Worm (Caenorhabditis elegans) whole organism, midembryonic: ENCODE results near the gene T05B4.9.

Experiments
- T22C8.4 ChIP-seq: fragments of 200-800 bp; sonication (Bioruptor generic); IDR thresholded peaks from 2 replicates; pipeline ENCODE4 v1.3.6; 2022; ENCODE audit warnings: missing genetic modification characterization, missing compliant biosample characterization
- cog-1 ChIP-seq: sonication (generic microtip); optimal IDR thresholded peaks from 2 replicates; lab custom pipeline; 2016; ENCODE audit warnings: missing genetic modification characterization, missing compliant biosample characterization
- flt-1 ChIP-seq: fragments of 200-800 bp; sonication (Bioruptor generic); IDR thresholded peaks from 2 replicates; pipeline ENCODE4 v1.3.6; 2022; ENCODE audit warnings: missing genetic modification characterization, missing compliant biosample characterization
- klf-2 ChIP-seq: fragments of 200-800 bp; sonication (Bioruptor generic); conservative IDR thresholded peaks from 2 replicates; pipeline ENCODE4 v1.3.6; 2022; ENCODE audit warnings: missing genetic modification reagents, missing genetic modification characterization, missing compliant biosample characterization
- med-1 ChIP-seq: sonication (generic microtip); optimal IDR thresholded peaks from 2 replicates; lab custom pipeline; 2017; ENCODE audit warnings: missing genetic modification characterization, mild to moderate bottlenecking, missing compliant biosample characterization, antibody characterized with exemption, missing genetic modification reagents; ENCODE audit not compliant: insufficient read depth
- ref-1 ChIP-seq: fragments of 200-800 bp; sonication (Bioruptor generic); conservative IDR thresholded peaks from 2 replicates; pipeline ENCODE4 v1.3.6; 2022; ENCODE audit warnings: missing genetic modification reagents, missing genetic modification characterization, missing compliant biosample characterization
- tab-1 ChIP-seq: fragments of 200-800 bp; sonication (Bioruptor generic); IDR thresholded peaks from 2 replicates; pipeline ENCODE4 v1.3.6; 2022; ENCODE audit warnings: missing genetic modification characterization, missing compliant biosample characterization
- ztf-23 ChIP-seq: fragments of 200-800 bp; sonication (Bioruptor generic); IDR thresholded peaks from 2 replicates; pipeline ENCODE4 v1.3.6; 2022; ENCODE audit warnings: missing genetic modification reagents, missing genetic modification characterization, missing compliant biosample characterization
- ztf-29 ChIP-seq: fragments of 200-800 bp; sonication (Bioruptor generic); IDR thresholded peaks from 2 replicates; pipeline ENCODE4 v1.3.6; 2022; ENCODE audit warnings: missing genetic modification reagents, missing genetic modification characterization, missing compliant biosample characterization

Gene T05B4.9

DNA sequence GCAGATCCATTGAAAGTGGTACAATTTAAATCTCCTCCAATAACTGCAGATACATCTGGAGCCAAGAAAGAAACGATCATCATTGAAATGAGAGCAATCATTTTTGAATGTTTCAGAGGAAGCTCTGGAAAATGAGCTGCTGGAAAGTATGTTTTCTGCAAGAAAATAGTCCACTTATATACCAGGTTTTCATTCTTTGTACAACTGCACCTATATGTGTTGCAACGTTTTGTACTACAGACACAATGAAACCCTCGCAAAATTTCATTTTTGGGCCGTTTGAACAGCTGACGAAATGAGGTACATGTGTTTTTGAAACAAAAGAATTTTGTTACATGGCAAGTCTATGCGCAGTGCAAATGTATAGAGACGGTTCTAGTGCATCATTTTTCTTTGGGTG is at the start of gene T05B4.9:
T05B4.9 (minus strand) TSS at position 101 of the 400 bp plus-strand sequence.
- no peak for TF ChIP-seq med-1 (GFP tag; lab: Kevin White, UChicago)

- TF ChIP-seq flt-1 (no peak), T22C8.4 (no peak), cog-1 (tag; lab: Kevin White, UChicago) (no peak), med-1 (GFP tag; lab: Kevin White, UChicago) (no peak), ztf-29 (no peak), ztf-23 (GFP tag; lab: Robert Waterston, UW) (no peak)
Observed at ce11 chrV:4164504-4164959, 46.3 kb upstream of the T05B4.9 start, which contains the start of gene Y45G5AM.3. Y45G5AM.3 (plus strand) TSS chrV:4164554.

ce11 chrV:4162922-4163321 is 44.7 kb upstream of the T05B4.9 start, which contains the start of gene Y45G5AM.4:
Y45G5AM.4 (plus strand) TSS chrV:4163222.
- TF ChIP-seq flt-1 (no peak), cog-1 (tag; lab: Kevin White, UChicago) (no peak), med-1 (GFP tag; lab: Kevin White, UChicago) (no peak), ztf-23 (GFP tag; lab: Robert Waterston, UW) (no peak), tab-1 (GFP tag; lab: Robert Waterston, UW) (no peak), ztf-29 (no peak), klf-2 (GFP tag; lab: Robert Waterston, UW) (no peak), ref-1 (GFP tag; lab: Robert Waterston, UW) (no peak), T22C8.4 (no peak)

DNA sequence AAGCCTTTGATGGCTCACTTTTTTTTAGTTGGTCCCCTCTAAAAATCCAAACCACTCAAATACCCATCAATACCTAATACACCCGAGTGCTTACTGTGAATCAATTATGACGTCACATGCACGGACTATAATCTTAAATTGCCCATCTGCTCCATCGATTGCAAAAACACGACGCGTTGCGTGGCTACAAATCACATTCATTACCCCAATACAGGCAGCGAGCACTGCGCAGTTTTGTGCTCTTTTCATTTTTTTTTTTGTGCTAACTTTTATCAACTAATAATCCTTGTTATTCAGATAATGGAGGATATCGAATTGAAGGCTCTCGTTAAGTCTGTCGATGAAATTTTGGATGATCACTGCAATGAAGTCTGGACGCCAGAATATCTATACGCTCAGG is 41.9 kb upstream of the T05B4.9 start, which contains the start of gene Y45G5AM.5:
Y45G5AM.5 (plus strand) TSS at position 301 of the 400 bp plus-strand sequence.
- no peak for TF ChIP-seq ztf-29
- TF ChIP-seq tab-1 (GFP tag; lab: Robert Waterston, UW), result no peak
- no peak for TF ChIP-seq ref-1 (GFP tag; lab: Robert Waterston, UW)
- no peak for TF ChIP-seq klf-2 (GFP tag; lab: Robert Waterston, UW)
- TF ChIP-seq T22C8.4, result no peak
- no peak for TF ChIP-seq flt-1
- no peak for TF ChIP-seq cog-1 (tag; lab: Kevin White, UChicago)
- TF ChIP-seq ztf-23 (GFP tag; lab: Robert Waterston, UW), result no peak
- no peak for TF ChIP-seq med-1 (GFP tag; lab: Kevin White, UChicago)

DNA sequence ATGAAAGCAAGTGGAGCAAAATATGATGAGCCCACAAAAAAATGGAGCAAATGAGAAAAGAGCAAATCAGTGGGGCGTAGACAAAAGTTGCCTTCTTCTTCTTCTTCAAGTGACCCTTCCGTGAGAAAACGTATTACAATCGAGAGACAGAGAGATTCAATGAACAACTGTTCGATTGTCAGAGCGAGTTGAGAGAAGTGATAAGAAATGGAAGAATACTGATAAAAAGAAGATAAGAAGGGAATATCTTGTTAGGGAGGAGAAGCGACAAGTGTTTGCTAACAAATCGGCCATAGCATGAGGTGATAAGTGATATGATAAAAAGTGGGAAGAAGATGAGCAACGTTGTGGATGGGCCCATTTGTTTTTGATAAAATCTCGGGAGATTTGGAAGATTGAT is 39.1 kb upstream of the T05B4.9 start:
- TF ChIP-seq flt-1 (no peak), ztf-29 (no peak), T22C8.4 (no peak), klf-2 (GFP tag; lab: Robert Waterston, UW) (no peak), tab-1 (GFP tag; lab: Robert Waterston, UW) (no peak), ztf-23 (GFP tag; lab: Robert Waterston, UW) (no peak), cog-1 (tag; lab: Kevin White, UChicago) (no peak), med-1 (GFP tag; lab: Kevin White, UChicago) (no peak), ref-1 (GFP tag; lab: Robert Waterston, UW) (no peak)

- TF ChIP-seq cog-1 (tag; lab: Kevin White, UChicago), result no peak
- no peak for TF ChIP-seq T22C8.4
- TF ChIP-seq ztf-29, result no peak
- no peak for TF ChIP-seq ref-1 (GFP tag; lab: Robert Waterston, UW)
- no peak for TF ChIP-seq med-1 (GFP tag; lab: Kevin White, UChicago)
- TF ChIP-seq klf-2 (GFP tag; lab: Robert Waterston, UW), result no peak
- no peak for TF ChIP-seq tab-1 (GFP tag; lab: Robert Waterston, UW)
- no peak for TF ChIP-seq ztf-23 (GFP tag; lab: Robert Waterston, UW)
- no peak for TF ChIP-seq flt-1
Observed at ce11 chrV:4152200-4152599, 34.0 kb upstream of the T05B4.9 start, which contains the start of gene Y45G5AM.6. Y45G5AM.6 (minus strand) TSS chrV:4152300.

ce11 chrV:4151400-4151799 is 33.2 kb upstream of the T05B4.9 start:
- TF ChIP-seq tab-1 (GFP tag; lab: Robert Waterston, UW) (peak; percentile 47; the same call in 1 of the 2 replicates), med-1 (GFP tag; lab: Kevin White, UChicago) (no peak), flt-1 (peak; percentile 48; the same call in 1 of the 2 replicates), ref-1 (GFP tag; lab: Robert Waterston, UW) (no peak), ztf-23 (GFP tag; lab: Robert Waterston, UW) (no peak)

DNA sequence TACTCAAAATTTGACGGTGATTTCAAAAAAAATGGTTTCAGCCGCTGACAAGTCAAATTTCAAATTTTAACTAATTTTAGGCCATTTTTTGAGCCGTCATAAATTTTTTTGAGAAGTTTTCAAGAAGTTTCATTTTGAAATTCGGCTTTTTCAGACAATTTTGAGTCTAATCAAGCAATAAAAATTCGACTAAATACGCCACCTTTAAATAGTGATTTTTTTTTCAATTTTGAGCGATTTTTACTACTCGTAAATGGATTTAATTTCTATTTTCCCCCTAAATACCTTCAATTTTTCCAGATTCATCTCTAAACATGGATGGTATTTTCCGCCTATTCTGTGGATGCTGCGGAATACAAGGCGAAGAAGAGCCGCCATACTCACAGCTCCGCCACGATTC is 26.0 kb upstream of the T05B4.9 start, which contains the start of gene Y45G5AL.1:
Y45G5AL.1 (plus strand) TSS at position 301 of the 400 bp plus-strand sequence.
- TF ChIP-seq ztf-23 (GFP tag; lab: Robert Waterston, UW), result no peak
- TF ChIP-seq ztf-29, result no peak
- TF ChIP-seq T22C8.4, result no peak
- TF ChIP-seq klf-2 (GFP tag; lab: Robert Waterston, UW), result no peak
- no peak for TF ChIP-seq flt-1
- no peak for TF ChIP-seq ref-1 (GFP tag; lab: Robert Waterston, UW)

DNA sequence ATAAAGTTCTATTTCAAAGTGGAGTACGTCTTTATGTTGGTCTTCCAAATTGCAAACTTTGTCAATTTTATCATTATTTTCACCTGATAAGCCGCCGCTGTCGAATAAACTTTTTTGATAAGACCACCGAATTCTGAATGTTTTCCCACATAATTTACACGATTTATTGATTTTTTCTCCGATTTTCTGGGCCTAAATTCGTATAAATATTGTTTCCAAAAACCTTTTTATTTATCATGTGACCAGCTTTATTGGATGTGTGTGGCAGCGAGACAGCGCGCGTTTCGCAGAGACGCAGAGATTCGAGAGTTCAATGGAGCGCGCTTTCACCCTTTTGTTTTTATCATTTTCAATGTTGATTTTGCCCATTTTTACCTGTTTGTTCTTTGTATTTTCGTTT is 24.8 kb upstream of the T05B4.9 start:
- TF ChIP-seq ztf-29, result no peak
- TF ChIP-seq cog-1 (tag; lab: Kevin White, UChicago), result no peak

DNA sequence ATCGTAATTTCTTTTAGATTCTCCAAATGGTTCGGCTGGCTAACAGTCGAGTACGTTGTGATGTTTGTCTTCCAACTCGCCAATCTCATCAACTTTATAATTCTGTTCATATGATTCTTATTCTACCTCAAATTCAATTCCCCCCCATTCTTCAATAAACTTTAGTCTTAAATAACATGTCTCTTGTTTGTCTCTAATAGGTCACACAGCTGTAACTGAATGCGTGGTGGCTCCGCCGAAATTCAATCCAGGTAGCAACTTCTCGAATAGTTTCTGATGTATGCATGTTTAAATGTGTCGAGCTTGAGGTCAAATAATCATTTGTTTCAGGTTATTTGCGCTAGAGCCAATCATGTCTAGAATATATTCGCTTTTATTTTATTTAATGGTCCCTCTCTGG is 20.5 kb upstream of the T05B4.9 start, which contains the start of gene lgc-29:
lgc-29 (plus strand) TSS at position 301 of the 400 bp plus-strand sequence.
- no peak for TF ChIP-seq klf-2 (GFP tag; lab: Robert Waterston, UW)
- TF ChIP-seq tab-1 (GFP tag; lab: Robert Waterston, UW), result no peak
- no peak for TF ChIP-seq cog-1 (tag; lab: Kevin White, UChicago)
- no peak for TF ChIP-seq ztf-29
- TF ChIP-seq med-1 (GFP tag; lab: Kevin White, UChicago), result no peak
- no peak for TF ChIP-seq ref-1 (GFP tag; lab: Robert Waterston, UW)
- no peak for TF ChIP-seq flt-1
- TF ChIP-seq ztf-23 (GFP tag; lab: Robert Waterston, UW), result no peak
- TF ChIP-seq T22C8.4, result no peak
